Worm (Caenorhabditis elegans) whole organism, late embryonic: ENCODE data around the gene F47G9.4.

Experiments
- C08G9.2 ChIP-seq: sonication (generic microtip); optimal IDR thresholded peaks from 2 replicates; lab custom pipeline; 2016; ENCODE audit warnings: mild to moderate bottlenecking, missing genetic modification characterization, moderate library complexity, missing compliant biosample characterization
- C38D4.7 ChIP-seq: fragments of 200-800 bp; sonication (Bioruptor generic); optimal IDR thresholded peaks from 2 replicates; lab custom pipeline; 2018; ENCODE audit warnings: mild to moderate bottlenecking, missing genetic modification characterization, moderate library complexity, missing compliant biosample characterization
- fkh-10 ChIP-seq: fragments of 150-350 bp; optimal IDR thresholded peaks from 2 replicates; lab custom pipeline; 2014; ENCODE audit warnings: missing biosample characterization, missing genetic modification reagents, missing genetic modification characterization
- nfya-1 ChIP-seq: sonication (generic microtip); optimal IDR thresholded peaks from 2 replicates; lab custom pipeline; 2017; ENCODE audit warnings: missing genetic modification characterization, mild to moderate bottlenecking, missing compliant biosample characterization, antibody characterized with exemption, moderate library complexity
- nhr-11 ChIP-seq: fragments of 150-350 bp; optimal IDR thresholded peaks from 2 replicates; lab custom pipeline; 2014; ENCODE audit warnings: missing biosample characterization, missing genetic modification characterization

ce11 chrV:11321719-11322118 is at the start of gene F47G9.4:
- TF ChIP-seq nhr-11 (tag; lab: Kevin White, UChicago) (no peak), fkh-10 (GFP tag; lab: Kevin White, UChicago) (no peak), nfya-1 (tag; lab: Kevin White, UChicago) (no peak), C08G9.2 (tag; lab: Kevin White, UChicago) (no peak), C38D4.7 (GFP tag; lab: Kevin White, UChicago) (no peak)
